Fruit fly (Drosophila melanogaster) whole organism: ENCODE measurements around the gene CG3071.

Experiments used
- CG8478 ChIP-seq: fragments of >200 bp; optimal IDR thresholded peaks from 2 replicates; lab custom pipeline; 2018; ENCODE audit warnings: inconsistent platforms
- usp ChIP-seq: fragments of >200 bp; optimal IDR thresholded peaks from 2 replicates; lab custom pipeline; 2017; ENCODE audit warnings: missing biosample characterization, missing genetic modification characterization, mixed read lengths

dm6 chrX:2225138-2225537 lies 37.5 kb upstream of the CG3071 start, which contains the start of gene pcx:
- TF ChIP-seq CG8478 (no peak), usp (GFP tag; lab: Kevin White, UChicago) (no peak)
